Fruit fly (Drosophila melanogaster) Kc167 (cell line): ENCODE data around the gene Edc3.

Source experiments
- Myc ChIP-seq: fragments of >200 bp; optimal IDR thresholded peaks from 2 replicates; lab custom pipeline; 2017; ENCODE audit warnings: missing external identifiers
- Sin3A ChIP-seq: fragments of >200 bp; optimal IDR thresholded peaks from 2 replicates; lab custom pipeline; 2018; ENCODE audit warnings: missing external identifiers
- h ChIP-seq: fragments of >200 bp; optimal IDR thresholded peaks from 3 replicates; lab custom pipeline; 2018; ENCODE audit warnings: missing external identifiers
- insv ChIP-seq: fragments of >200 bp; optimal IDR thresholded peaks from 3 replicates; lab custom pipeline; 2018; ENCODE audit warnings: missing external identifiers
- psq ChIP-seq: fragments of >200 bp; optimal IDR thresholded peaks from 2 replicates; lab custom pipeline; 2017; ENCODE audit warnings: missing external identifiers
- ttk ChIP-seq: sonication (Bioruptor generic); optimal IDR thresholded peaks from 2 replicates; lab custom pipeline; 2017; ENCODE audit warnings: missing external identifiers

DNA sequence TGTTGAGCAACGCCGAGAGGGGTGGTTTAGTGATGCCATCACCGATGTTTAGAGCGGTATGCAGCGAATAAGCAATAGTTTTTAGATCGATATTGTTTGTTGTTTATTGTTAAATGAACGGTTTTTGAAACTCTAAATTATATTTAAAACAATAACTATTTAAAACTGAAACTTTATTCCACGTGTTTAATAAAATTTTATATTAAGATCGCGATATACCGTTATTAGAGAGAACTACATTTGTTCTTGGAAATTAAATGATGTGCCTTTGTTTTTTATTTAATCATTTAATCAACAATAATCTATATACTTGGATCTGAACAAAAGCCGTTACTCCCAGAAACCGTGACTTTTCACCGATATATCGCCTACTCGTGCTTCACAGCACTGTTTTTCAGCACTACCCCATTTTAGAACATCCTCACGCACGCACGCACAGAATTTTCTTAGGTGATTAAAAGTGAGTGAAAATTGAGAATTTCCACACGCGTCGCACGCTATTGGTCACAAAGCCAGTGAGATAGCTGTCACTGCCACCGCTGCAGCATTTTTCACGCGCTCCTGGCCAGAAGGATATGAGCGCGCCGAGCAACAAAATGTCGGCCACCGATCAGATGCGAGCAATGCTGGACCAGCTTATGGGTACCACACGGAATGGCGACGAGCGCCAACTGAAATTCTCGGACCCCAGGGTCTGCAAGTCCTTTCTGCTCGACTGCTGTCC, 15.6 kb downstream of the Edc3 start, which contains the start of the genes U4-U6-60K and CG7564:
- TF ChIP-seq psq (lab: Kevin White, UChicago), result no peak
- TF ChIP-seq h (lab: Kevin White, UChicago), result no peak
- no peak for TF ChIP-seq Sin3A (lab: Kevin White, UChicago)
- no peak for TF ChIP-seq insv (lab: Kevin White, UChicago)
- no peak for TF ChIP-seq ttk (lab: Kevin White, UChicago)
- TF ChIP-seq Myc (lab: Kevin White, UChicago), result no peak
